Worm (Caenorhabditis elegans) whole organism, L1 larva: ENCODE results near the gene ZC84.7.

ENCODE experiments used
- C16A3.4 ChIP-seq: fragments of 150-350 bp; optimal IDR thresholded peaks from 2 replicates; lab custom pipeline; 2014; ENCODE audit warnings: missing biosample characterization, missing genetic modification characterization
- F16B12.6 ChIP-seq: fragments of 150-350 bp; optimal IDR thresholded peaks from 2 replicates; lab custom pipeline; 2014; ENCODE audit warnings: missing biosample characterization, missing genetic modification characterization
- Y116A8C.19 ChIP-seq: sonication (generic microtip); optimal IDR thresholded peaks from 2 replicates; lab custom pipeline; 2016; ENCODE audit warnings: missing compliant biosample characterization, missing genetic modification characterization, borderline replicate concordance
- alr-1 ChIP-seq: fragments of 200-800 bp; sonication (Bioruptor generic); optimal IDR thresholded peaks from 2 replicates; lab custom pipeline; 2018; ENCODE audit warnings: borderline replicate concordance, mild to moderate bottlenecking, missing genetic modification characterization, missing compliant biosample characterization
- aly-2 ChIP-seq: fragments of 150-350 bp; optimal IDR thresholded peaks from 2 replicates; lab custom pipeline; 2014; ENCODE audit warnings: missing biosample characterization, missing genetic modification characterization
- ama-1 ChIP-seq: fragments of 150-350 bp; optimal IDR thresholded peaks from 2 replicates; lab custom pipeline; 2014
- ceh-63 ChIP-seq: fragments of 200-800 bp; sonication (Bioruptor generic); optimal IDR thresholded peaks from 2 replicates; lab custom pipeline; 2018; ENCODE audit warnings: mild to moderate bottlenecking, missing genetic modification characterization, missing compliant biosample characterization
- ceh-8 ChIP-seq: fragments of 200-800 bp; sonication (Bioruptor generic); optimal IDR thresholded peaks from 2 replicates; lab custom pipeline; 2018; ENCODE audit warnings: mild to moderate bottlenecking, missing genetic modification characterization, moderate library complexity, missing compliant biosample characterization
- ceh-88 ChIP-seq: fragments of 200-800 bp; sonication (Bioruptor generic); IDR thresholded peaks from 2 replicates; pipeline ENCODE4 v1.3.6; 2022; ENCODE audit warnings: missing genetic modification characterization, missing compliant biosample characterization
- ces-1 ChIP-seq: fragments of 150-350 bp; optimal IDR thresholded peaks from 2 replicates; lab custom pipeline; 2014; ENCODE audit warnings: missing biosample characterization, missing genetic modification reagents, missing genetic modification characterization
- efl-1 ChIP-seq, 4 experiments: fragments of 150-350 bp; optimal IDR thresholded peaks in 3 of 4; peaks in 1 of 4; 1 replicate in 1 of 4; 2 replicates in 3 of 4; lab custom pipeline; 2014; ENCODE audit warnings: missing biosample characterization in 2 of 4, missing genetic modification characterization in 2 of 4, missing genetic modification reagents in 2 of 4
- efl-3 ChIP-seq: fragments of 200-800 bp; sonication (Bioruptor generic); optimal IDR thresholded peaks from 2 replicates; lab custom pipeline; 2018; ENCODE audit warnings: mild to moderate bottlenecking, missing genetic modification characterization, missing compliant biosample characterization
- egl-13 ChIP-seq: sonication (generic microtip); optimal IDR thresholded peaks from 2 replicates; lab custom pipeline; 2016; ENCODE audit warnings: missing genotype, missing genetic modification reagents, missing genetic modification characterization, missing compliant biosample characterization
- elt-3 ChIP-seq, 6 experiments: fragments of 150-350 bp in 1 of 6; sonication (generic microtip); optimal IDR thresholded peaks; 2 replicates each; lab custom pipeline; 2017 to 2018; ENCODE audit warnings: missing biosample characterization in 6 of 6, missing genetic modification characterization in 6 of 6, inconsistent platforms in 1 of 6
- ets-5 ChIP-seq: fragments of 200-800 bp; sonication (Bioruptor generic); IDR thresholded peaks from 2 replicates; pipeline ENCODE4 v1.3.6; 2022; ENCODE audit warnings: missing genetic modification characterization, missing compliant biosample characterization
- fkh-10 ChIP-seq: sonication (generic microtip); optimal IDR thresholded peaks from 2 replicates; lab custom pipeline; 2017; ENCODE audit warnings: missing biosample characterization, missing genetic modification reagents, missing genetic modification characterization
- fkh-8 ChIP-seq: sonication (generic microtip); optimal IDR thresholded peaks from 2 replicates; lab custom pipeline; 2016; ENCODE audit warnings: mild to moderate bottlenecking, missing genetic modification characterization, missing compliant biosample characterization
- fos-1 ChIP-seq: fragments of 150-350 bp; optimal IDR thresholded peaks from 2 replicates; lab custom pipeline; 2014; ENCODE audit warnings: missing biosample characterization, missing genetic modification characterization
- grh-1 ChIP-seq: fragments of 200-800 bp; sonication (Bioruptor generic); IDR thresholded peaks from 2 replicates; pipeline ENCODE4 v1.3.6; 2022; ENCODE audit warnings: missing genetic modification reagents, missing genetic modification characterization, missing compliant biosample characterization
- hlh-4 ChIP-seq: sonication (generic microtip); optimal IDR thresholded peaks from 2 replicates; lab custom pipeline; 2016; ENCODE audit warnings: mild to moderate bottlenecking, missing genetic modification characterization, missing compliant biosample characterization
- hpl-2 ChIP-seq: fragments of 150-350 bp; optimal IDR thresholded peaks from 2 replicates; lab custom pipeline; 2014; ENCODE audit warnings: missing biosample characterization, missing genetic modification reagents, missing genetic modification characterization
- irx-1 ChIP-seq: sonication (generic microtip); optimal IDR thresholded peaks from 2 replicates; lab custom pipeline; 2016; ENCODE audit warnings: missing genetic modification characterization, missing compliant biosample characterization
- lin-14 ChIP-seq: fragments of 200-800 bp; sonication (Bioruptor generic); optimal IDR thresholded peaks from 2 replicates; lab custom pipeline; 2018; ENCODE audit warnings: mild to moderate bottlenecking, missing genetic modification characterization, moderate library complexity, missing compliant biosample characterization
- lin-15B ChIP-seq: fragments of 150-350 bp; sonication (generic microtip); optimal IDR thresholded peaks from 3 replicates; lab custom pipeline; 2014; ENCODE audit warnings: missing biosample characterization, missing genetic modification characterization
- lir-3 ChIP-seq: sonication (generic microtip); optimal IDR thresholded peaks from 2 replicates; lab custom pipeline; 2016; ENCODE audit warnings: mild to moderate bottlenecking, missing genetic modification characterization, moderate library complexity, missing compliant biosample characterization; ENCODE audit not compliant: poor library complexity
- lsy-2 ChIP-seq, 2 experiments: fragments of 150-350 bp; optimal IDR thresholded peaks; 2 replicates each; lab custom pipeline; 2014; ENCODE audit warnings: missing biosample characterization in 2 of 2, missing genetic modification characterization in 2 of 2
- mdl-1 ChIP-seq, 2 experiments: fragments of 150-350 bp; optimal IDR thresholded peaks; 2 replicates each; lab custom pipeline; 2014 to 2017; ENCODE audit warnings: missing biosample characterization in 2 of 2, missing genetic modification characterization in 2 of 2, inconsistent platforms in 1 of 2
- mep-1 ChIP-seq: fragments of 150-350 bp; optimal IDR thresholded peaks from 2 replicates; lab custom pipeline; 2014; ENCODE audit warnings: missing biosample characterization, missing genetic modification characterization
- nhr-11 ChIP-seq: fragments of 150-350 bp; optimal IDR thresholded peaks from 2 replicates; lab custom pipeline; 2014; ENCODE audit warnings: missing biosample characterization, missing genetic modification characterization
- nhr-12 ChIP-seq: sonication (generic microtip); optimal IDR thresholded peaks from 2 replicates; lab custom pipeline; 2017; ENCODE audit warnings: missing biosample characterization, missing genetic modification characterization
- nhr-237 ChIP-seq: fragments of 150-350 bp; optimal IDR thresholded peaks from 2 replicates; lab custom pipeline; 2014; ENCODE audit warnings: missing biosample characterization, missing genetic modification characterization
- nhr-28 ChIP-seq: fragments of 150-350 bp; optimal IDR thresholded peaks from 2 replicates; lab custom pipeline; 2014; ENCODE audit warnings: missing biosample characterization, missing genetic modification characterization
- nhr-71 ChIP-seq: sonication (generic microtip); optimal IDR thresholded peaks from 2 replicates; lab custom pipeline; 2016; ENCODE audit warnings: mild to moderate bottlenecking, missing genetic modification characterization, moderate library complexity, missing compliant biosample characterization
- nhr-77 ChIP-seq: fragments of 150-350 bp; optimal IDR thresholded peaks from 2 replicates; lab custom pipeline; 2014; ENCODE audit warnings: missing biosample characterization, missing genetic modification characterization
- nhr-84 ChIP-seq: sonication (generic microtip); optimal IDR thresholded peaks from 2 replicates; lab custom pipeline; 2017; ENCODE audit warnings: missing biosample characterization, missing genetic modification characterization
- nhr-85 ChIP-seq: sonication (generic microtip); peaks from one replicate; lab custom pipeline; 2016; ENCODE audit warnings: missing genetic modification characterization, inconsistent platforms, missing compliant biosample characterization
- pag-3 ChIP-seq: sonication (generic microtip); optimal IDR thresholded peaks from 2 replicates; lab custom pipeline; 2017; ENCODE audit warnings: missing genetic modification characterization, mild to moderate bottlenecking, missing compliant biosample characterization, antibody characterized with exemption, borderline replicate concordance; ENCODE audit not compliant: insufficient read depth
- rnt-1 ChIP-seq: sonication (generic microtip); optimal IDR thresholded peaks from 2 replicates; lab custom pipeline; 2016; ENCODE audit warnings: mild to moderate bottlenecking, missing genetic modification characterization, moderate library complexity, missing compliant biosample characterization
- snpc-4 ChIP-seq: fragments of 150-350 bp; optimal IDR thresholded peaks from 2 replicates; lab custom pipeline; 2014; ENCODE audit warnings: missing biosample characterization, missing genetic modification characterization
- snu-23 ChIP-seq: sonication (generic microtip); optimal IDR thresholded peaks from 2 replicates; lab custom pipeline; 2016; ENCODE audit warnings: missing genetic modification characterization, missing compliant biosample characterization
- sptf-1 ChIP-seq: fragments of 150-350 bp; optimal IDR thresholded peaks from 2 replicates; lab custom pipeline; 2014; ENCODE audit warnings: missing biosample characterization, missing genetic modification characterization
- tlp-1 ChIP-seq: fragments of 150-350 bp; optimal IDR thresholded peaks from 2 replicates; lab custom pipeline; 2014; ENCODE audit warnings: missing biosample characterization, missing genetic modification characterization
- unc-130 ChIP-seq: fragments of 150-350 bp; optimal IDR thresholded peaks from 2 replicates; lab custom pipeline; 2017; ENCODE audit warnings: missing biosample characterization, missing genetic modification characterization, inconsistent platforms
- unc-62 ChIP-seq: fragments of 150-350 bp; optimal IDR thresholded peaks from 2 replicates; lab custom pipeline; 2014; ENCODE audit warnings: missing biosample characterization, missing genetic modification reagents, missing genetic modification characterization
- unc-86 ChIP-seq: sonication (generic microtip); optimal IDR thresholded peaks from 2 replicates; lab custom pipeline; 2016; ENCODE audit warnings: missing genetic modification characterization, missing compliant biosample characterization
- vab-15 ChIP-seq: sonication (generic microtip); optimal IDR thresholded peaks from 2 replicates; lab custom pipeline; 2017; ENCODE audit warnings: missing genotype, mild to moderate bottlenecking, missing genetic modification characterization, missing compliant biosample characterization
- xbp-1 ChIP-seq: sonication (generic microtip); optimal IDR thresholded peaks from 2 replicates; lab custom pipeline; 2016; ENCODE audit warnings: missing genetic modification characterization, missing compliant biosample characterization
- zag-1 ChIP-seq: fragments of 150-350 bp; optimal IDR thresholded peaks from 2 replicates; lab custom pipeline; 2014; ENCODE audit warnings: missing biosample characterization, missing genetic modification characterization
- zip-4 ChIP-seq: fragments of 200-800 bp; sonication (Bioruptor generic); optimal IDR thresholded peaks from 2 replicates; lab custom pipeline; 2018; ENCODE audit warnings: mild to moderate bottlenecking, missing genetic modification characterization, moderate library complexity, missing compliant biosample characterization

ZC84.7 gene

ce11 chrIII:9172702-9173101 lies 13.1 kb upstream of the ZC84.7 start, which contains the start of gene ina-1:
ina-1 (minus strand) TSS chrIII:9172802.
- TF ChIP-seq F16B12.6 (tag; lab: Kevin White, UChicago) (no peak), ama-1 (lab: Kevin White, UChicago) (no peak), ceh-8 (GFP tag; lab: Kevin White, UChicago) (no peak), efl-1 (optimal IDR thresholded peaks at IDR 0.05; lab: Kevin White, UChicago) (no peak), efl-1 (GFP tag; optimal IDR thresholded peaks at IDR 0.05 in 1 of 2; lab: Kevin White, UChicago) (no peak), lsy-2 (tag; optimal IDR thresholded peaks at IDR 0.05; lab: Kevin White, UChicago) (no peak), sptf-1 (no peak), zip-4 (GFP tag; lab: Kevin White, UChicago) (no peak), nhr-11 (tag; lab: Kevin White, UChicago) (no peak), snu-23 (GFP tag; lab: Kevin White, UChicago) (no peak), C16A3.4 (tag; lab: Kevin White, UChicago) (no peak), ceh-63 (GFP tag; lab: Kevin White, UChicago) (no peak), alr-1 (tag; lab: Kevin White, UChicago) (no peak), nhr-12 (tag; lab: Kevin White, UChicago) (no peak), grh-1 (GFP tag; lab: Robert Waterston, UW) (no peak), fkh-10 (GFP tag; lab: Kevin White, UChicago) (no peak), nhr-237 (tag; lab: Kevin White, UChicago) (no peak), aly-2 (tag; lab: Kevin White, UChicago) (no peak), mdl-1 (tag; optimal IDR thresholded peaks at IDR 0.05; lab: Kevin White, UChicago) (no peak), ets-5 (no peak)

- TF ChIP-seq pag-3 (tag; lab: Kevin White, UChicago) = peak; percentile 68
- TF ChIP-seq nhr-84 (tag; lab: Kevin White, UChicago) = no peak
- TF ChIP-seq lin-14 (GFP tag; lab: Kevin White, UChicago) = peak; percentile 23
- TF ChIP-seq unc-86 (tag; lab: Kevin White, UChicago) = no peak
- TF ChIP-seq ces-1 (GFP tag; lab: Kevin White, UChicago) = no peak
- no peak for TF ChIP-seq snpc-4 (tag; lab: Kevin White, UChicago)
- no peak for TF ChIP-seq irx-1 (tag; lab: Kevin White, UChicago)
- TF ChIP-seq egl-13 (tag; lab: Kevin White, UChicago) = no peak
- TF ChIP-seq nhr-71 (tag; lab: Kevin White, UChicago) = no peak
- no peak for TF ChIP-seq sptf-1
- no peak for TF ChIP-seq unc-62 (GFP tag; lab: Kevin White, UChicago)
- no peak for TF ChIP-seq nhr-11 (tag; lab: Kevin White, UChicago)
- no peak for TF ChIP-seq unc-130 (tag; lab: Kevin White, UChicago)
- TF ChIP-seq lin-15B (tag; lab: Kevin White, UChicago) = no peak
- no peak for TF ChIP-seq fos-1 (tag; lab: Kevin White, UChicago)
- TF ChIP-seq hpl-2 (GFP tag; lab: Kevin White, UChicago) = no peak
- TF ChIP-seq fkh-8 (tag; lab: Kevin White, UChicago) = no peak
- TF ChIP-seq nhr-237 (tag; lab: Kevin White, UChicago) = no peak
- TF ChIP-seq nhr-85 (tag; lab: Kevin White, UChicago) = peak; percentile 60
- peak in 2 of 6 experiments; percentile 20 to 48 for TF ChIP-seq elt-3 (tag; optimal IDR thresholded peaks at IDR 0.05; lab: Kevin White, UChicago)
- TF ChIP-seq rnt-1 = no peak
- TF ChIP-seq hlh-4 (tag; lab: Kevin White, UChicago) = no peak
Observed at ce11 chrIII:9173239-9173638, 12.6 kb upstream of the ZC84.7 start.

ce11 chrIII:9176008-9176407 lies 9.8 kb upstream of the ZC84.7 start:
- TF ChIP-seq vab-15 (tag; lab: Kevin White, UChicago) (no peak), ets-5 (no peak), xbp-1 (tag; lab: Kevin White, UChicago) (no peak), F16B12.6 (tag; lab: Kevin White, UChicago) (no peak), ceh-88 (no peak), mep-1 (peak; percentile 2), tlp-1 (no peak), zag-1 (tag; lab: Kevin White, UChicago) (no peak), snu-23 (GFP tag; lab: Kevin White, UChicago) (no peak), unc-86 (tag; lab: Kevin White, UChicago) (no peak), efl-3 (GFP tag; lab: Kevin White, UChicago) (no peak), Y116A8C.19 (tag; lab: Kevin White, UChicago) (no peak), nhr-28 (tag; lab: Kevin White, UChicago) (no peak), nhr-12 (tag; lab: Kevin White, UChicago) (no peak), ama-1 (lab: Kevin White, UChicago) (no peak), nhr-85 (tag; lab: Kevin White, UChicago) (no peak), ceh-8 (GFP tag; lab: Kevin White, UChicago) (no peak), nhr-77 (tag; lab: Kevin White, UChicago) (no peak), nhr-71 (tag; lab: Kevin White, UChicago) (no peak), alr-1 (tag; lab: Kevin White, UChicago) (no peak), lir-3 (tag; lab: Kevin White, UChicago) (no peak)
